Fruit fly (Drosophila melanogaster): ENCODE measurements around the gene CG32107.

Gene CG32107

dm6 chr3L:12835511-12836479, 25.3 kb downstream of the CG32107 start (continued):
- TF ChIP-seq B-H2 (GFP tag; optimal IDR thresholded peaks at IDR 0.05) (no peak), HLH3B (GFP tag; IDR thresholded peaks at IDR 0.05) (no peak), CG8290 (GFP tag; optimal IDR thresholded peaks at IDR 0.05) (no peak), CG8290 (tag; optimal IDR thresholded peaks at IDR 0.05) (peak in 1 of 2 experiments; percentile 71), CG11695 (GFP tag; IDR thresholded peaks at IDR 0.05) (no peak), CG9932 (GFP tag; IDR thresholded peaks at IDR 0.05) (no peak), HHEX (GFP tag; optimal IDR thresholded peaks at IDR 0.05) (peak; percentile 0), CG10274 (GFP tag; optimal IDR thresholded peaks at IDR 0.05) (no peak), nom (GFP tag; optimal IDR thresholded peaks at IDR 0.05) (no peak), bcd (GFP tag; optimal IDR thresholded peaks at IDR 0.05) (no peak), unpg (GFP tag; optimal IDR thresholded peaks at IDR 0.05) (no peak), pan (optimal IDR thresholded peaks at IDR 0.05) (no peak), pan (GFP tag; optimal IDR thresholded peaks at IDR 0.05 in 1 of 2, IDR thresholded peaks at IDR 0.05 in 1 of 2) (no peak), CG16813 (GFP tag; IDR thresholded peaks at IDR 0.05; ENCODE audit: partially characterized antibody) (no peak), CG10543 (GFP tag; optimal IDR thresholded peaks at IDR 0.05) (no peak), CG4617 (GFP tag; optimal IDR thresholded peaks at IDR 0.05; ENCODE audit: borderline replicate concordance) (no peak), CG10565 (GFP tag; optimal IDR thresholded peaks at IDR 0.05) (no peak), run (tag; optimal IDR thresholded peaks at IDR 0.05) (no peak), tio (GFP tag; optimal IDR thresholded peaks at IDR 0.05) (no peak), gem (tag; optimal IDR thresholded peaks at IDR 0.05) (peak; percentile 13), ewg (GFP tag; optimal IDR thresholded peaks at IDR 0.05) (no peak), Hand (GFP tag; optimal IDR thresholded peaks at IDR 0.05) (no peak), CG15514 (GFP tag; optimal IDR thresholded peaks at IDR 0.05) (peak; percentile 27), trh (GFP tag; optimal IDR thresholded peaks at IDR 0.05) (no peak), CG42726 (GFP tag; IDR thresholded peaks at IDR 0.05; ENCODE audit: partially characterized antibody) (no peak), nerfin-1 (tag; optimal IDR thresholded peaks at IDR 0.05) (peak; percentile 8), sd (tag; optimal IDR thresholded peaks at IDR 0.05) (peak; percentile 76), Dip2 (GFP tag; IDR thresholded peaks at IDR 0.05) (no peak), amos (GFP tag; IDR thresholded peaks at IDR 0.05; ENCODE audit: partially characterized antibody) (no peak), CG1792 (GFP tag; optimal IDR thresholded peaks at IDR 0.05) (no peak), CG12155 (GFP tag; optimal IDR thresholded peaks at IDR 0.05) (no peak), CG11398 (GFP tag; optimal IDR thresholded peaks at IDR 0.05) (no peak), Blimp-1 (GFP tag; optimal IDR thresholded peaks at IDR 0.05) (no peak), Ravus (GFP tag; IDR thresholded peaks at IDR 0.05) (no peak), mld (GFP tag; IDR thresholded peaks at IDR 0.05; ENCODE audit: partially characterized antibody) (no peak), ase (GFP tag; IDR thresholded peaks at IDR 0.05) (no peak), Scr (GFP tag; IDR thresholded peaks at IDR 0.05; ENCODE audit: partially characterized antibody) (no peak), CG1024 (GFP tag; IDR thresholded peaks at IDR 0.05) (no peak), ems (GFP tag; optimal IDR thresholded peaks at IDR 0.05) (no peak), Atf6 (GFP tag; IDR thresholded peaks at IDR 0.05) (no peak), Ets65A (GFP tag) (peak; percentile 86), CG7839 (tag; optimal IDR thresholded peaks at IDR 0.05) (no peak), HLH54F (GFP tag; optimal IDR thresholded peaks at IDR 0.05) (no peak), CG15696 (tag; optimal IDR thresholded peaks at IDR 0.05) (no peak), CG10462 (GFP tag; optimal IDR thresholded peaks at IDR 0.05) (no peak), CG7357 (GFP tag; IDR thresholded peaks at IDR 0.05) (no peak), knrl (GFP tag; IDR thresholded peaks at IDR 0.05; ENCODE audit: partially characterized antibody) (no peak; the same call in 2 of the 3 replicates), hth (optimal IDR thresholded peaks at IDR 0.05) (no peak), CG15269 (tag; optimal IDR thresholded peaks at IDR 0.05) (no peak)
